Worm (Caenorhabditis elegans) whole organism, late embryonic: Measurements from ENCODE around the gene T26E4.2.
"Not testable (repeated sequence)": the region's sequence is repeated elsewhere in the genome, so short reads cannot be mapped to it uniquely, and the experiment has no call there.

Experiments
- K02D7.2 ChIP-seq: sonication (generic microtip); optimal IDR thresholded peaks from 2 replicates; lab custom pipeline; 2017; ENCODE audit warnings: mild to moderate bottlenecking, missing genetic modification characterization, missing compliant biosample characterization
- K09A11.1 ChIP-seq: sonication (generic microtip); optimal IDR thresholded peaks from 2 replicates; lab custom pipeline; 2017; ENCODE audit warnings: antibody characterized with exemption, mild to moderate bottlenecking, missing genetic modification characterization, missing compliant biosample characterization; ENCODE audit not compliant: insufficient read depth
- T23F11.4 ChIP-seq: fragments of 200-800 bp; sonication (Bioruptor generic); optimal IDR thresholded peaks from 2 replicates; lab custom pipeline; 2018; ENCODE audit warnings: mild to moderate bottlenecking, missing genetic modification characterization, missing compliant biosample characterization
- Y22D7AL.16 ChIP-seq: sonication (generic microtip); optimal IDR thresholded peaks from 2 replicates; lab custom pipeline; 2016; ENCODE audit warnings: missing genetic modification characterization, missing compliant biosample characterization
- ama-1 ChIP-seq: fragments of 150-350 bp; optimal IDR thresholded peaks from 2 replicates; lab custom pipeline; 2014
- ceh-14 ChIP-seq: sonication (generic microtip); optimal IDR thresholded peaks from 2 replicates; lab custom pipeline; 2016; ENCODE audit warnings: missing genotype, missing genetic modification characterization, missing compliant biosample characterization
- ceh-19 ChIP-seq: fragments of 200-800 bp; sonication (Bioruptor generic); optimal IDR thresholded peaks from 2 replicates; lab custom pipeline; 2018; ENCODE audit warnings: mild to moderate bottlenecking, missing genetic modification characterization, missing compliant biosample characterization
- ceh-30 ChIP-seq: fragments of 150-350 bp; optimal IDR thresholded peaks from 2 replicates; lab custom pipeline; 2014; ENCODE audit warnings: missing biosample characterization, missing genetic modification characterization
- ceh-45 ChIP-seq: fragments of 200-800 bp; sonication (Bioruptor generic); IDR thresholded peaks from 2 replicates; pipeline ENCODE4 v1.3.6; 2022; ENCODE audit warnings: missing genetic modification reagents, missing genetic modification characterization, missing compliant biosample characterization
- ceh-48 ChIP-seq: sonication (generic microtip); optimal IDR thresholded peaks from 2 replicates; lab custom pipeline; 2016; ENCODE audit warnings: missing genetic modification characterization, inconsistent platforms, missing compliant biosample characterization
- ceh-6 ChIP-seq: fragments of 200-800 bp; sonication (Bioruptor generic); optimal IDR thresholded peaks from 2 replicates; lab custom pipeline; 2018; ENCODE audit warnings: mild to moderate bottlenecking, missing genetic modification characterization, missing compliant biosample characterization
- che-1 ChIP-seq: sonication (generic microtip); optimal IDR thresholded peaks from 2 replicates; lab custom pipeline; 2016; ENCODE audit warnings: mild to moderate bottlenecking, missing genetic modification characterization, missing compliant biosample characterization
- elt-2 ChIP-seq: sonication (generic microtip); optimal IDR thresholded peaks from 2 replicates; lab custom pipeline; 2016; ENCODE audit warnings: missing genetic modification reagents, missing genetic modification characterization, missing compliant biosample characterization
- elt-4 ChIP-seq: sonication (generic microtip); optimal IDR thresholded peaks from 2 replicates; lab custom pipeline; 2016; ENCODE audit warnings: missing genetic modification characterization, missing compliant biosample characterization
- ets-4 ChIP-seq: sonication (generic microtip); optimal IDR thresholded peaks from 2 replicates; lab custom pipeline; 2016; ENCODE audit warnings: missing genetic modification characterization, missing compliant biosample characterization
- fkh-10 ChIP-seq: fragments of 150-350 bp; optimal IDR thresholded peaks from 2 replicates; lab custom pipeline; 2014; ENCODE audit warnings: missing biosample characterization, missing genetic modification reagents, missing genetic modification characterization
- gmeb-2 ChIP-seq: sonication (generic microtip); optimal IDR thresholded peaks from 2 replicates; lab custom pipeline; 2016; ENCODE audit warnings: missing genetic modification characterization, inconsistent platforms, missing compliant biosample characterization
- hlh-13 ChIP-seq: fragments of 200-800 bp; sonication (Bioruptor generic); optimal IDR thresholded peaks from 2 replicates; lab custom pipeline; 2018; ENCODE audit warnings: mild to moderate bottlenecking, missing genetic modification characterization, missing compliant biosample characterization
- hlh-6 ChIP-seq: sonication (generic microtip); optimal IDR thresholded peaks from 2 replicates; lab custom pipeline; 2016; ENCODE audit warnings: missing genotype, missing genetic modification characterization, missing compliant biosample characterization
- madf-2 ChIP-seq: sonication (generic microtip); optimal IDR thresholded peaks from 2 replicates; lab custom pipeline; 2017; ENCODE audit warnings: missing genetic modification characterization, missing compliant biosample characterization
- mec-3 ChIP-seq: sonication (generic microtip); optimal IDR thresholded peaks from 2 replicates; lab custom pipeline; 2016; ENCODE audit warnings: borderline replicate concordance, missing genetic modification characterization, missing compliant biosample characterization
- nhr-232 ChIP-seq: sonication (generic microtip); optimal IDR thresholded peaks from 2 replicates; lab custom pipeline; 2016; ENCODE audit warnings: missing genetic modification characterization, missing compliant biosample characterization
- npax-4 ChIP-seq: sonication (generic microtip); optimal IDR thresholded peaks from 2 replicates; lab custom pipeline; 2016; ENCODE audit warnings: missing genetic modification characterization, missing compliant biosample characterization
- pag-3 ChIP-seq: sonication (generic microtip); optimal IDR thresholded peaks from 2 replicates; lab custom pipeline; 2016; ENCODE audit warnings: missing compliant biosample characterization, missing genetic modification characterization, borderline replicate concordance
- pax-1 ChIP-seq: fragments of 150-350 bp; optimal IDR thresholded peaks from 2 replicates; lab custom pipeline; 2014; ENCODE audit warnings: missing biosample characterization, missing genetic modification characterization
- pqm-1 ChIP-seq: sonication (generic microtip); optimal IDR thresholded peaks from 2 replicates; lab custom pipeline; 2016; ENCODE audit warnings: missing genetic modification characterization, missing compliant biosample characterization
- ref-2 ChIP-seq: sonication (generic microtip); optimal IDR thresholded peaks from 2 replicates; lab custom pipeline; 2016; ENCODE audit warnings: missing genetic modification characterization, missing compliant biosample characterization
- sox-4 ChIP-seq: sonication (generic microtip); optimal IDR thresholded peaks from 2 replicates; lab custom pipeline; 2017; ENCODE audit warnings: mild to moderate bottlenecking, missing genetic modification characterization, inconsistent platforms, missing compliant biosample characterization
- tbx-7 ChIP-seq: sonication (generic microtip); optimal IDR thresholded peaks from 2 replicates; lab custom pipeline; 2016; ENCODE audit warnings: missing genotype, missing genetic modification characterization, missing compliant biosample characterization

Gene T26E4.2

ce11 chrV:15741851-15742250 is 39.3 kb upstream of the T26E4.2 start, which contains the start of gene str-18:
Gene str-18 (minus strand): TSS chrV:15741951.
- TF ChIP-seq ceh-19 (GFP tag; lab: Kevin White, UChicago) (no peak), ceh-45 (no peak), K09A11.1 (tag; lab: Kevin White, UChicago) (no peak), gmeb-2 (no peak), Y22D7AL.16 (tag; lab: Kevin White, UChicago) (no peak), ceh-48 (tag; lab: Kevin White, UChicago) (no peak), sox-4 (tag; lab: Kevin White, UChicago) (no peak), ceh-14 (tag; lab: Kevin White, UChicago) (no peak)

- not testable (repeated sequence) for TF ChIP-seq Y22D7AL.16 (tag; lab: Kevin White, UChicago); ceh-6; madf-2 (tag; lab: Kevin White, UChicago)
Observed at ce11 chrV:15744366-15744765, 36.8 kb upstream of the T26E4.2 start, which contains the start of gene str-19. Gene str-19 (minus strand): TSS chrV:15744466.

- not testable (repeated sequence) for TF ChIP-seq che-1; mec-3 (tag; lab: Kevin White, UChicago); pag-3 (tag; lab: Kevin White, UChicago)
Observed at ce11 chrV:15748343-15748742, 32.8 kb upstream of the T26E4.2 start, which contains the start of gene T23D5.8. Gene T23D5.8 (minus strand): TSS chrV:15748443.

- TF ChIP-seq hlh-13 (GFP tag; lab: Kevin White, UChicago), result no peak
- TF ChIP-seq ama-1 (lab: Kevin White, UChicago), result no peak
- TF ChIP-seq ceh-30 (tag; lab: Kevin White, UChicago), result no peak
- TF ChIP-seq pqm-1 (tag; lab: Kevin White, UChicago), result no peak
- TF ChIP-seq ceh-6, result no peak
- no peak for TF ChIP-seq pag-3 (tag; lab: Kevin White, UChicago)
- TF ChIP-seq ceh-48 (tag; lab: Kevin White, UChicago), result no peak
- TF ChIP-seq tbx-7 (tag; lab: Kevin White, UChicago), result no peak
- no peak for TF ChIP-seq pax-1 (tag; lab: Kevin White, UChicago)
- no peak for TF ChIP-seq fkh-10
Observed at ce11 chrV:15750130-15750529, 31.1 kb upstream of the T26E4.2 start, which contains the start of gene str-6. Gene str-6 (minus strand): TSS chrV:15750230.

ce11 chrV:15752049-15752448 is 29.1 kb upstream of the T26E4.2 start, which contains the start of gene str-43:
Gene str-43 (minus strand): TSS chrV:15752149.
- no peak for TF ChIP-seq npax-4
- no peak for TF ChIP-seq Y22D7AL.16 (tag; lab: Kevin White, UChicago)
- TF ChIP-seq ama-1 (lab: Kevin White, UChicago), result no peak
- no peak for TF ChIP-seq hlh-6 (tag; lab: Kevin White, UChicago)
- TF ChIP-seq gmeb-2, result no peak
- TF ChIP-seq ref-2 (tag; lab: Kevin White, UChicago), result no peak
- TF ChIP-seq T23F11.4 (GFP tag; lab: Kevin White, UChicago), result no peak
- no peak for TF ChIP-seq hlh-13 (GFP tag; lab: Kevin White, UChicago)

- TF ChIP-seq nhr-232, tbx-7, ets-4 (tag; lab: Kevin White, UChicago): not testable (repeated sequence)
Observed at ce11 chrV:15752941-15753340, 28.2 kb upstream of the T26E4.2 start, which contains the start of gene str-5. Gene str-5 (plus strand): TSS chrV:15753241.

ce11 chrV:15754731-15755130 is 26.5 kb upstream of the T26E4.2 start, which contains the start of gene str-8:
Gene str-8 (plus strand): TSS chrV:15755031.
- TF ChIP-seq elt-4; K02D7.2 (tag; lab: Kevin White, UChicago); elt-2: not testable (repeated sequence)
